Worm (Caenorhabditis elegans): ENCODE data around the gene cyc-2.1.

cyc-2.1 gene

ce11 chrIV:4751814-4752213 lies 3.0 kb upstream of the cyc-2.1 start, which contains the start of gene Y17G9B.4:
Y17G9B.4 (plus strand) TSS chrIV:4752119.
- TF ChIP-seq nhr-76 (tag; optimal IDR thresholded peaks at IDR 0.05) (no peak), unc-120 (tag; optimal IDR thresholded peaks at IDR 0.05; ENCODE audit: poor library complexity, severe bottlenecking) (no peak), unc-39 (tag; optimal IDR thresholded peaks at IDR 0.05) (no peak), blmp-1 (tag; optimal IDR thresholded peaks at IDR 0.05) (no peak), nhr-2 (tag; optimal IDR thresholded peaks at IDR 0.05) (no peak), ceh-43 (GFP tag; optimal IDR thresholded peaks at IDR 0.05) (no peak), ztf-11 (tag; optimal IDR thresholded peaks at IDR 0.05) (no peak), flh-1 (GFP tag; optimal IDR thresholded peaks at IDR 0.05) (no peak), unc-62 (GFP tag; optimal IDR thresholded peaks at IDR 0.05) (no peak), lsy-2 (tag; optimal IDR thresholded peaks at IDR 0.05) (no peak), lin-32 (GFP tag; optimal IDR thresholded peaks at IDR 0.05) (no peak), zip-8 (tag; optimal IDR thresholded peaks at IDR 0.05) (no peak), pha-4 (tag; optimal IDR thresholded peaks at IDR 0.05) (no peak), nhr-12 (tag; optimal IDR thresholded peaks at IDR 0.05) (no peak), nhr-28 (tag; optimal IDR thresholded peaks at IDR 0.05) (no peak), cnd-1 (tag; optimal IDR thresholded peaks at IDR 0.05) (no peak), lin-13 (tag; optimal IDR thresholded peaks at IDR 0.05) (no peak), mab-5 (tag; optimal IDR thresholded peaks at IDR 0.05) (no peak), mls-2 (tag; optimal IDR thresholded peaks at IDR 0.05) (no peak), nhr-237 (tag; optimal IDR thresholded peaks at IDR 0.05) (no peak)

- TF ChIP-seq ztf-11 (tag; optimal IDR thresholded peaks at IDR 0.05), result peak; percentile 84
- TF ChIP-seq lin-13 (tag; optimal IDR thresholded peaks at IDR 0.05), result peak; percentile 100
- TF ChIP-seq unc-120 (tag; optimal IDR thresholded peaks at IDR 0.05; ENCODE audit: poor library complexity, severe bottlenecking), result peak; percentile 86
- peak; percentile 100 for TF ChIP-seq mep-1 (tag; optimal IDR thresholded peaks at IDR 0.05)
- peak; percentile 86 for TF ChIP-seq nhr-28 (tag; optimal IDR thresholded peaks at IDR 0.05)
- TF ChIP-seq M03D4.4 (tag; optimal IDR thresholded peaks at IDR 0.05), result peak; percentile 94
- TF ChIP-seq sptf-1 (tag; optimal IDR thresholded peaks at IDR 0.05), result peak; percentile 97
- TF ChIP-seq elt-1 (tag; optimal IDR thresholded peaks at IDR 0.05; ENCODE audit: borderline replicate concordance, insufficient read depth), result peak; percentile 67
- TF ChIP-seq drap-1 (GFP tag; optimal IDR thresholded peaks at IDR 0.05), result peak; percentile 93
- TF ChIP-seq nhr-237 (tag; optimal IDR thresholded peaks at IDR 0.05), result peak; percentile 99
- peak; percentile 88 for TF ChIP-seq elt-3 (tag; optimal IDR thresholded peaks at IDR 0.05)
- TF ChIP-seq ham-2 (GFP tag; optimal IDR thresholded peaks at IDR 0.05), result peak; percentile 92
- TF ChIP-seq cnd-1 (tag; optimal IDR thresholded peaks at IDR 0.05), result peak; percentile 95
- TF ChIP-seq mab-5 (tag; optimal IDR thresholded peaks at IDR 0.05), result peak; percentile 89
- peak; percentile 88 for TF ChIP-seq ceh-43 (GFP tag; optimal IDR thresholded peaks at IDR 0.05)
- no peak for TF ChIP-seq unc-39 (tag; optimal IDR thresholded peaks at IDR 0.05)
- no peak for TF ChIP-seq snpc-4 (tag; optimal IDR thresholded peaks at IDR 0.05)
- no peak for TF ChIP-seq flh-1 (GFP tag; optimal IDR thresholded peaks at IDR 0.05)
- peak; percentile 54 for TF ChIP-seq sem-2 (GFP tag; optimal IDR thresholded peaks at IDR 0.05)
- peak; percentile 73 for TF ChIP-seq hlh-1 (tag; optimal IDR thresholded peaks at IDR 0.05)
- peak; percentile 100 for TF ChIP-seq pha-4 (tag; optimal IDR thresholded peaks at IDR 0.05)
- TF ChIP-seq nhr-2 (tag; optimal IDR thresholded peaks at IDR 0.05), result peak; percentile 61
- TF ChIP-seq unc-62 (GFP tag; optimal IDR thresholded peaks at IDR 0.05), result peak; percentile 87
- TF ChIP-seq tbx-8 (GFP tag; optimal IDR thresholded peaks at IDR 0.05), result peak; percentile 89
- TF ChIP-seq bed-3 (GFP tag; optimal IDR thresholded peaks at IDR 0.05), result peak; percentile 66
- TF ChIP-seq nhr-12 (tag; optimal IDR thresholded peaks at IDR 0.05), result no peak
- peak; percentile 13 for TF ChIP-seq nhr-76 (tag; optimal IDR thresholded peaks at IDR 0.05)
- peak; percentile 96 for TF ChIP-seq ces-1 (GFP tag; optimal IDR thresholded peaks at IDR 0.05)
- TF ChIP-seq blmp-1 (tag; optimal IDR thresholded peaks at IDR 0.05), result peak; percentile 33
- TF ChIP-seq lin-32 (GFP tag; optimal IDR thresholded peaks at IDR 0.05), result peak; percentile 78
- TF ChIP-seq lsy-2 (tag; optimal IDR thresholded peaks at IDR 0.05), result peak; percentile 100
- no peak for TF ChIP-seq zip-8 (tag; optimal IDR thresholded peaks at IDR 0.05)
- peak; percentile 100 for TF ChIP-seq ceh-39 (tag; optimal IDR thresholded peaks at IDR 0.05)
- peak; percentile 87 for TF ChIP-seq ceh-83 (GFP tag; optimal IDR thresholded peaks at IDR 0.05)
- TF ChIP-seq mls-2 (tag; optimal IDR thresholded peaks at IDR 0.05), result peak; percentile 91
Observed at ce11 chrIV:4749728-4750278, 991 bp upstream of the cyc-2.1 start, which contains the start of the genes rpl-20 and Y17G9B.5. rpl-20 (minus strand) TSS chrIV:4749778. Y17G9B.5 (plus strand) TSS chrIV:4750240.

- TF ChIP-seq sptf-1 (tag; optimal IDR thresholded peaks at IDR 0.05), result no peak
- TF ChIP-seq tbx-8 (GFP tag; optimal IDR thresholded peaks at IDR 0.05), result no peak
- no peak for TF ChIP-seq nhr-28 (tag; optimal IDR thresholded peaks at IDR 0.05)
- no peak for TF ChIP-seq lin-13 (tag; optimal IDR thresholded peaks at IDR 0.05)
- no peak for TF ChIP-seq ceh-83 (GFP tag; optimal IDR thresholded peaks at IDR 0.05)
- TF ChIP-seq ztf-11 (tag; optimal IDR thresholded peaks at IDR 0.05), result no peak
- TF ChIP-seq mep-1 (tag; optimal IDR thresholded peaks at IDR 0.05), result no peak
- TF ChIP-seq ceh-39 (tag; optimal IDR thresholded peaks at IDR 0.05), result no peak
- no peak for TF ChIP-seq M03D4.4 (tag; optimal IDR thresholded peaks at IDR 0.05)
Observed at ce11 chrIV:4749155-4749554, 343 bp upstream of the cyc-2.1 start.

Data from whole organism, mixed stage, embryonic.